Fruit fly (Drosophila melanogaster) whole organism, embryonic: ENCODE data around the gene CG43291.

Experiments used
- Asciz ChIP-seq: fragments of 200-800 bp; sonication (Bioruptor generic); optimal IDR thresholded peaks from 2 replicates; lab custom pipeline; 2017; ENCODE audit warnings: missing biosample characterization, mild to moderate bottlenecking, missing genetic modification characterization, missing genetic modification reagents
- Blimp-1 ChIP-seq: fragments of 200-800 bp; sonication (Bioruptor generic); optimal IDR thresholded peaks from 3 replicates; lab custom pipeline; 2018; ENCODE audit warnings: missing biosample characterization, missing genetic modification characterization, mild to moderate bottlenecking, moderate library complexity, missing genetic modification reagents
- CG10543 ChIP-seq: fragments of 200-800 bp; sonication (Bioruptor generic); optimal IDR thresholded peaks from 3 replicates; lab custom pipeline; 2017; ENCODE audit warnings: missing biosample characterization, mild to moderate bottlenecking, missing genetic modification characterization, moderate library complexity
- CG11456 ChIP-seq: fragments of 200-800 bp; sonication (Bioruptor generic); IDR thresholded peaks from 3 replicates; pipeline ENCODE4 v1.3.6; 2022; ENCODE audit warnings: missing biosample characterization, missing genetic modification characterization
- CG1233 ChIP-seq: fragments of 200-800 bp; sonication (Bioruptor generic); optimal IDR thresholded peaks from 4 replicates; lab custom pipeline; 2018; ENCODE audit warnings: missing biosample characterization, mild to moderate bottlenecking, missing genetic modification characterization
- CG12659 ChIP-seq: fragments of 200-800 bp; sonication (Bioruptor generic); optimal IDR thresholded peaks from 3 replicates; lab custom pipeline; 2017; ENCODE audit warnings: mild to moderate bottlenecking, missing biosample characterization, missing genetic modification reagents, missing genetic modification characterization
- CG13624 ChIP-seq: fragments of 200-800 bp; sonication (Bioruptor generic); optimal IDR thresholded peaks from 2 replicates; lab custom pipeline; 2016; ENCODE audit warnings: missing biosample characterization, missing genetic modification characterization
- CG14965 ChIP-seq: fragments of 200-800 bp; sonication (Bioruptor generic); optimal IDR thresholded peaks from 2 replicates; lab custom pipeline; 2016; ENCODE audit warnings: missing biosample characterization, missing genetic modification characterization, borderline replicate concordance
- CG1529 ChIP-seq: fragments of 200-800 bp; sonication (Bioruptor generic); optimal IDR thresholded peaks from 3 replicates; lab custom pipeline; 2018; ENCODE audit warnings: missing biosample characterization, missing genetic modification characterization
- CG1602 ChIP-seq: fragments of 200-800 bp; sonication (Bioruptor generic); optimal IDR thresholded peaks from 3 replicates; lab custom pipeline; 2016; ENCODE audit warnings: missing biosample characterization, missing genetic modification characterization
- CG1603 ChIP-seq: fragments of 200-800 bp; sonication (Bioruptor generic); optimal IDR thresholded peaks from 2 replicates; lab custom pipeline; 2019; ENCODE audit warnings: missing biosample characterization, mild to moderate bottlenecking, missing genetic modification characterization, moderate library complexity
- CG17829 ChIP-seq: fragments of 200-800 bp; optimal IDR thresholded peaks from 2 replicates; lab custom pipeline; 2019; ENCODE audit warnings: missing biosample characterization, mild to moderate bottlenecking, missing genetic modification characterization, moderate library complexity
- CG18764 ChIP-seq: fragments of 200-800 bp; sonication (Bioruptor generic); optimal IDR thresholded peaks from 3 replicates; lab custom pipeline; 2016; ENCODE audit warnings: missing biosample characterization, missing genetic modification characterization
- CG2129 ChIP-seq: fragments of 200-800 bp; sonication (Bioruptor generic); IDR thresholded peaks from 2 replicates; pipeline ENCODE4 v1.3.6; 2022; ENCODE audit warnings: missing biosample characterization, missing genetic modification characterization; ENCODE audit not compliant: partially characterized antibody
- CG2678 ChIP-seq: fragments of 200-800 bp; sonication (Bioruptor generic); optimal IDR thresholded peaks from 3 replicates; lab custom pipeline; 2019; ENCODE audit warnings: missing biosample characterization, mild to moderate bottlenecking, missing genetic modification characterization, moderate library complexity
- CG3065 ChIP-seq: fragments of 200-800 bp; sonication (Bioruptor generic); optimal IDR thresholded peaks from 2 replicates; lab custom pipeline; 2016; ENCODE audit warnings: missing biosample characterization, missing genetic modification characterization
- CG34224 ChIP-seq: fragments of 200-800 bp; sonication (Bioruptor generic); IDR thresholded peaks from 3 replicates; pipeline ENCODE4 v1.3.6; 2022; ENCODE audit warnings: missing biosample characterization, missing genetic modification characterization; ENCODE audit not compliant: partially characterized antibody
- CG3838 ChIP-seq: fragments of 200-800 bp; sonication (Bioruptor generic); optimal IDR thresholded peaks from 3 replicates; lab custom pipeline; 2016; ENCODE audit warnings: missing biosample characterization, missing genetic modification characterization
- CG43689 ChIP-seq: fragments of 200-800 bp; sonication (Bioruptor generic); IDR thresholded peaks from 2 replicates; pipeline ENCODE4 v1.3.6; 2022; ENCODE audit warnings: missing biosample characterization, missing genetic modification characterization
- CG4424 ChIP-seq: fragments of 200-800 bp; sonication (Bioruptor generic); optimal IDR thresholded peaks from 3 replicates; lab custom pipeline; 2016; ENCODE audit warnings: missing biosample characterization, missing genetic modification characterization
- CG8290 ChIP-seq, 3 experiments: fragments of 200-800 bp; sonication (Bioruptor generic); optimal IDR thresholded peaks; 2 replicates each; lab custom pipeline; 2016 to 2019; ENCODE audit warnings: missing biosample characterization in 3 of 3, missing genetic modification characterization in 3 of 3, mild to moderate bottlenecking in 2 of 3, moderate library complexity in 1 of 3
- CG8388 ChIP-seq: fragments of 200-800 bp; sonication (Bioruptor generic); optimal IDR thresholded peaks from 2 replicates; lab custom pipeline; 2019; ENCODE audit warnings: missing biosample characterization, mild to moderate bottlenecking, missing genetic modification characterization, moderate library complexity
- CG8478 ChIP-seq: fragments of >200 bp; optimal IDR thresholded peaks from 2 replicates; lab custom pipeline; 2018
- CG8944 ChIP-seq: fragments of 200-800 bp; sonication (Bioruptor generic); optimal IDR thresholded peaks from 3 replicates; lab custom pipeline; 2016; ENCODE audit warnings: missing biosample characterization, missing genetic modification characterization
- CG9215 ChIP-seq: fragments of 200-800 bp; sonication (Bioruptor generic); IDR thresholded peaks from 2 replicates; pipeline ENCODE4 v1.3.6; 2022; ENCODE audit warnings: missing biosample characterization, missing genetic modification characterization
- Camta ChIP-seq: fragments of 200-800 bp; sonication (Bioruptor generic); optimal IDR thresholded peaks from 2 replicates; lab custom pipeline; 2016; ENCODE audit warnings: missing biosample characterization, missing genetic modification characterization
- CoRest ChIP-seq: fragments of 200-800 bp; sonication (Bioruptor generic); optimal IDR thresholded peaks from 3 replicates; lab custom pipeline; 2018; ENCODE audit warnings: missing biosample characterization, mild to moderate bottlenecking, missing genetic modification characterization, moderate library complexity
- Ets65A ChIP-seq: fragments of 200-800 bp; sonication (Bioruptor generic); peaks from one replicate; lab custom pipeline; 2016; ENCODE audit warnings: missing biosample characterization, missing genetic modification characterization
- H15 ChIP-seq: fragments of 200-800 bp; sonication (Bioruptor generic); IDR thresholded peaks from 3 replicates; pipeline ENCODE4 v1.3.6; 2022; ENCODE audit warnings: missing biosample characterization, missing genetic modification characterization
- HLH54F ChIP-seq: fragments of 200-800 bp; sonication (Bioruptor generic); optimal IDR thresholded peaks from 3 replicates; lab custom pipeline; 2016; ENCODE audit warnings: missing biosample characterization, missing genetic modification characterization
- Mad ChIP-seq: fragments of 200-800 bp; sonication (Bioruptor generic); optimal IDR thresholded peaks from 2 replicates; lab custom pipeline; 2016; ENCODE audit warnings: missing biosample characterization, missing genetic modification characterization
- Oaz ChIP-seq: fragments of 200-800 bp; sonication (Bioruptor generic); IDR thresholded peaks from 2 replicates; pipeline ENCODE4 v1.3.6; 2022; ENCODE audit warnings: missing biosample characterization, missing genetic modification characterization
- Oli ChIP-seq: fragments of 200-800 bp; sonication (Bioruptor generic); optimal IDR thresholded peaks from 2 replicates; lab custom pipeline; 2018; ENCODE audit warnings: missing biosample characterization, mild to moderate bottlenecking, missing genetic modification characterization, moderate library complexity
- Ptx1 ChIP-seq: fragments of 200-800 bp; sonication (Bioruptor generic); IDR thresholded peaks from 2 replicates; pipeline ENCODE4 v1.3.6; 2022; ENCODE audit warnings: missing biosample characterization, missing genetic modification characterization
- Rfx ChIP-seq: fragments of 200-800 bp; sonication (Bioruptor generic); IDR thresholded peaks from 2 replicates; pipeline ENCODE4 v1.3.6; 2022; ENCODE audit warnings: missing biosample characterization, missing genetic modification characterization
- Tbp ChIP-seq: fragments of >200 bp; optimal IDR thresholded peaks from 2 replicates; lab custom pipeline; 2018; ENCODE audit warnings: missing biosample characterization, missing genetic modification characterization
- cato ChIP-seq: fragments of 200-800 bp; sonication (Bioruptor generic); optimal IDR thresholded peaks from 2 replicates; lab custom pipeline; 2016; ENCODE audit warnings: missing biosample characterization, missing genetic modification characterization, borderline replicate concordance
- da ChIP-seq: fragments of 200-800 bp; sonication (Bioruptor generic); optimal IDR thresholded peaks from 2 replicates; lab custom pipeline; 2016; ENCODE audit warnings: missing biosample characterization, missing genetic modification characterization
- dmrt99B ChIP-seq: fragments of 200-800 bp; sonication (Bioruptor generic); optimal IDR thresholded peaks from 2 replicates; lab custom pipeline; 2018; ENCODE audit warnings: missing biosample characterization, mild to moderate bottlenecking, missing genetic modification characterization, moderate library complexity
- grn ChIP-seq: fragments of 200-800 bp; sonication (Bioruptor generic); optimal IDR thresholded peaks from 3 replicates; lab custom pipeline; 2017; ENCODE audit warnings: missing biosample characterization, missing genetic modification characterization
- h ChIP-seq: fragments of >200 bp; optimal IDR thresholded peaks from 2 replicates; lab custom pipeline; 2017
- insv ChIP-seq, 2 experiments: fragments of 200-800 bp; sonication (Bioruptor generic); optimal IDR thresholded peaks; 3 replicates each; lab custom pipeline; 2016 to 2018; ENCODE audit warnings: missing biosample characterization in 2 of 2, missing genetic modification characterization in 2 of 2
- mam ChIP-seq: fragments of 200-800 bp; sonication (Bioruptor generic); optimal IDR thresholded peaks from 3 replicates; lab custom pipeline; 2016; ENCODE audit warnings: missing biosample characterization, missing genetic modification characterization
- nmo ChIP-seq: fragments of 200-800 bp; sonication (Bioruptor generic); optimal IDR thresholded peaks from 2 replicates; lab custom pipeline; 2018; ENCODE audit warnings: missing biosample characterization, mild to moderate bottlenecking, missing genetic modification characterization, moderate library complexity
- pfk ChIP-seq: fragments of 200-800 bp; sonication (Bioruptor generic); optimal IDR thresholded peaks from 2 replicates; lab custom pipeline; 2018; ENCODE audit warnings: missing biosample characterization, mild to moderate bottlenecking, missing genetic modification characterization, moderate library complexity
- phol ChIP-seq: fragments of 200-800 bp; sonication (Bioruptor generic); optimal IDR thresholded peaks from 3 replicates; lab custom pipeline; 2018; ENCODE audit warnings: missing biosample characterization, mild to moderate bottlenecking, missing genetic modification characterization, moderate library complexity
- psq ChIP-seq: fragments of 200-800 bp; sonication (Bioruptor generic); optimal IDR thresholded peaks from 2 replicates; lab custom pipeline; 2017; ENCODE audit warnings: missing biosample characterization, missing genetic modification characterization
- sens ChIP-seq: fragments of 200-800 bp; sonication (Bioruptor generic); peaks from one replicate; lab custom pipeline; 2016; ENCODE audit warnings: missing biosample characterization, missing genetic modification characterization
- slbo ChIP-seq: fragments of 200-800 bp; sonication (Bioruptor generic); IDR thresholded peaks from 2 replicates; pipeline ENCODE4 v1.3.6; 2022; ENCODE audit warnings: missing biosample characterization, missing genetic modification characterization
- trem ChIP-seq: fragments of 200-800 bp; optimal IDR thresholded peaks from 3 replicates; lab custom pipeline; 2019; ENCODE audit warnings: missing biosample characterization, mild to moderate bottlenecking, missing genetic modification characterization, moderate library complexity
- z ChIP-seq: fragments of 200-800 bp; sonication (Bioruptor generic); IDR thresholded peaks from 3 replicates; pipeline ENCODE4 v1.3.6; 2022; ENCODE audit warnings: missing biosample characterization, missing genetic modification characterization

Gene CG43291

dm6 chr3R:14284422-14284760, 39.9 kb upstream of the CG43291 start (continued):
- peak; percentile 9 for TF ChIP-seq CG17829
- peak; percentile 29 for TF ChIP-seq dmrt99B (tag; lab: Kevin White, UChicago)
- TF ChIP-seq CG11456 (GFP tag; lab: Robert Waterston, UW) = no peak
- TF ChIP-seq Mad (GFP tag; lab: Kevin White, UChicago) = no peak
- TF ChIP-seq HLH54F (GFP tag; lab: Kevin White, UChicago) = peak; percentile 1
- no peak for TF ChIP-seq CG8944
- TF ChIP-seq CG18764 (GFP tag; lab: Kevin White, UChicago) = no peak
- no peak for TF ChIP-seq CG14965
- TF ChIP-seq CoRest = peak; percentile 44
- TF ChIP-seq Rfx (GFP tag; lab: Robert Waterston, UW) = no peak
- peak; percentile 56 for TF ChIP-seq Oli (tag; lab: Kevin White, UChicago)
- TF ChIP-seq Ets65A = peak; percentile 81
- no peak for TF ChIP-seq CG13624 (GFP tag; lab: Kevin White, UChicago)
- TF ChIP-seq pfk (GFP tag; lab: Kevin White, UChicago) = no peak
- no peak for TF ChIP-seq CG10543 (GFP tag; lab: Kevin White, UChicago)
- TF ChIP-seq Asciz (GFP tag; lab: Kevin White, UChicago) = peak; percentile 24
- TF ChIP-seq CG1603 (tag; lab: Kevin White, UChicago) = peak; percentile 45
- TF ChIP-seq CG1233 (GFP tag; lab: Kevin White, UChicago) = peak; percentile 30
- peak; percentile 23 for TF ChIP-seq phol (tag; lab: Kevin White, UChicago)

- TF ChIP-seq CG2678 (peak; percentile 99), Camta (GFP tag; lab: Kevin White, UChicago) (peak; percentile 95), h (no peak), insv (GFP tag; optimal IDR thresholded peaks at IDR 0.05; lab: Kevin White, UChicago) (peak in 1 of 2 experiments; percentile 72), CG1602 (GFP tag; lab: Kevin White, UChicago) (peak; percentile 99), CG9215 (GFP tag; lab: Robert Waterston, UW) (no peak), da (GFP tag; lab: Kevin White, UChicago) (peak; percentile 87), CG3065 (GFP tag; lab: Kevin White, UChicago) (peak; percentile 97), CG4424 (peak; percentile 98), Tbp (GFP tag; lab: Kevin White, UChicago) (no peak), mam (GFP tag; lab: Kevin White, UChicago) (peak; percentile 95), z (no peak), psq (GFP tag; lab: Kevin White, UChicago) (peak; percentile 94), CG12659 (GFP tag; lab: Kevin White, UChicago) (peak; percentile 99), nmo (GFP tag; lab: Kevin White, UChicago) (peak; percentile 99), Ptx1 (GFP tag; lab: Robert Waterston, UW) (no peak), CG43689 (no peak), CG2129 (GFP tag; lab: Robert Waterston, UW) (no peak), Oaz (GFP tag; lab: Robert Waterston, UW) (no peak), Blimp-1 (peak; percentile 98), slbo (GFP tag; lab: Robert Waterston, UW) (no peak), cato (GFP tag; lab: Kevin White, UChicago) (peak; percentile 97), trem (tag; lab: Kevin White, UChicago) (peak; percentile 95), H15 (GFP tag; lab: Robert Waterston, UW) (no peak), CG8388 (GFP tag; lab: Kevin White, UChicago) (peak; percentile 98), grn (GFP tag; lab: Kevin White, UChicago) (peak; percentile 87), CG1529 (GFP tag; lab: Kevin White, UChicago) (peak; percentile 98), CG1233 (GFP tag; lab: Kevin White, UChicago) (peak; percentile 98), CG3838 (GFP tag; lab: Kevin White, UChicago) (peak; percentile 96), CG34224 (GFP tag; lab: Robert Waterston, UW) (no peak), CG8290 (GFP tag; optimal IDR thresholded peaks at IDR 0.05; lab: Kevin White, UChicago) (peak; percentile 95), CG8290 (tag; optimal IDR thresholded peaks at IDR 0.05; lab: Kevin White, UChicago) (peak; percentile 83 to 98), sens (GFP tag; lab: Kevin White, UChicago) (peak; percentile 99), CG8478 (no peak)
Observed at dm6 chr3R:14283754-14284421, 39.4 kb upstream of the CG43291 start.
